Fruit fly (Drosophila melanogaster) whole organism, embryonic: ENCODE data around the gene vers.

Experiments
- Ada2b ChIP-seq: fragments of 200-800 bp; sonication (Bioruptor generic); IDR thresholded peaks from 2 replicates; pipeline ENCODE4 v1.3.6; 2022; ENCODE audit warnings: missing biosample characterization, missing genetic modification characterization
- Atf6 ChIP-seq: fragments of 200-800 bp; sonication (Bioruptor generic); IDR thresholded peaks from 2 replicates; pipeline ENCODE4 v1.3.6; 2022; ENCODE audit warnings: missing biosample characterization, missing genetic modification characterization
- BtbVII ChIP-seq: fragments of 200-800 bp; sonication (Bioruptor generic); optimal IDR thresholded peaks from 3 replicates; lab custom pipeline; 2017; ENCODE audit warnings: missing biosample characterization, mild to moderate bottlenecking, missing genetic modification characterization
- CG10979 ChIP-seq: fragments of 200-800 bp; sonication (Bioruptor generic); optimal IDR thresholded peaks from 2 replicates; lab custom pipeline; 2018; ENCODE audit warnings: missing biosample characterization, mild to moderate bottlenecking, missing genetic modification characterization, moderate library complexity
- CG11456 ChIP-seq: fragments of 200-800 bp; sonication (Bioruptor generic); IDR thresholded peaks from 3 replicates; pipeline ENCODE4 v1.3.6; 2022; ENCODE audit warnings: missing biosample characterization, missing genetic modification characterization
- CG12236 ChIP-seq: fragments of 200-800 bp; sonication (Bioruptor generic); optimal IDR thresholded peaks from 2 replicates; lab custom pipeline; 2016; ENCODE audit warnings: missing biosample characterization, missing genetic modification characterization
- CG12391 ChIP-seq: fragments of 200-800 bp; sonication (Bioruptor generic); optimal IDR thresholded peaks from 3 replicates; lab custom pipeline; 2018; ENCODE audit warnings: missing biosample characterization, mild to moderate bottlenecking, missing genetic modification characterization, moderate library complexity
- CG14710 ChIP-seq: fragments of 200-800 bp; sonication (Bioruptor generic); optimal IDR thresholded peaks from 3 replicates; lab custom pipeline; 2019; ENCODE audit warnings: missing biosample characterization, mild to moderate bottlenecking, missing genetic modification characterization, moderate library complexity
- CG14965 ChIP-seq: fragments of 200-800 bp; sonication (Bioruptor generic); optimal IDR thresholded peaks from 2 replicates; lab custom pipeline; 2016; ENCODE audit warnings: missing biosample characterization, missing genetic modification characterization, borderline replicate concordance
- CG1647 ChIP-seq: fragments of 200-800 bp; sonication (Bioruptor generic); optimal IDR thresholded peaks from 3 replicates; lab custom pipeline; 2016; ENCODE audit warnings: missing biosample characterization, missing genetic modification characterization
- CG16815 ChIP-seq: fragments of 200-800 bp; sonication (Bioruptor generic); optimal IDR thresholded peaks from 3 replicates; lab custom pipeline; 2017; ENCODE audit warnings: missing biosample characterization, mild to moderate bottlenecking, missing genetic modification characterization
- CG18262 ChIP-seq: fragments of 200-800 bp; optimal IDR thresholded peaks from 3 replicates; lab custom pipeline; 2019; ENCODE audit warnings: missing biosample characterization, mild to moderate bottlenecking, missing genetic modification characterization, moderate library complexity
- CG18599 ChIP-seq: fragments of 200-800 bp; sonication (Bioruptor generic); optimal IDR thresholded peaks from 3 replicates; lab custom pipeline; 2017; ENCODE audit warnings: missing biosample characterization, missing genetic modification characterization, mild to moderate bottlenecking, moderate library complexity, missing genetic modification reagents
- CG18764 ChIP-seq: fragments of 200-800 bp; sonication (Bioruptor generic); optimal IDR thresholded peaks from 3 replicates; lab custom pipeline; 2016; ENCODE audit warnings: missing biosample characterization, missing genetic modification characterization
- CG3163 ChIP-seq: fragments of 200-800 bp; sonication (Bioruptor generic); optimal IDR thresholded peaks from 3 replicates; lab custom pipeline; 2016; ENCODE audit warnings: missing biosample characterization, missing genetic modification characterization
- CG34422 ChIP-seq: fragments of 200-800 bp; sonication (Bioruptor generic); IDR thresholded peaks from 3 replicates; pipeline ENCODE4 v1.3.6; 2022; ENCODE audit warnings: missing biosample characterization, missing genetic modification characterization
- CG4282 ChIP-seq: fragments of 200-800 bp; sonication (Bioruptor generic); optimal IDR thresholded peaks from 2 replicates; lab custom pipeline; 2016; ENCODE audit warnings: missing biosample characterization, missing genetic modification characterization
- CG7839 ChIP-seq: fragments of 200-800 bp; sonication (Bioruptor generic); optimal IDR thresholded peaks from 3 replicates; lab custom pipeline; 2018; ENCODE audit warnings: missing biosample characterization, mild to moderate bottlenecking, missing genetic modification characterization, moderate library complexity
- CG8290 ChIP-seq, 3 experiments: fragments of 200-800 bp; sonication (Bioruptor generic); optimal IDR thresholded peaks; 2 replicates each; lab custom pipeline; 2016 to 2019; ENCODE audit warnings: missing biosample characterization in 3 of 3, missing genetic modification characterization in 3 of 3, mild to moderate bottlenecking in 2 of 3, moderate library complexity in 1 of 3
- CG8359 ChIP-seq: fragments of 200-800 bp; sonication (Bioruptor generic); optimal IDR thresholded peaks from 2 replicates; lab custom pipeline; 2017; ENCODE audit warnings: missing biosample characterization, mild to moderate bottlenecking, missing genetic modification characterization, borderline replicate concordance
- CG8478 ChIP-seq: fragments of >200 bp; optimal IDR thresholded peaks from 2 replicates; lab custom pipeline; 2018
- CG9727 ChIP-seq: fragments of 200-800 bp; sonication (Bioruptor generic); optimal IDR thresholded peaks from 3 replicates; lab custom pipeline; 2017; ENCODE audit warnings: missing biosample characterization, mild to moderate bottlenecking, missing genetic modification characterization
- Dad ChIP-seq: fragments of 200-800 bp; sonication (Bioruptor generic); optimal IDR thresholded peaks from 3 replicates; lab custom pipeline; 2016; ENCODE audit warnings: missing biosample characterization, missing genetic modification characterization
- Dfd ChIP-seq, 2 experiments: fragments of >200 bp; optimal IDR thresholded peaks; 2 replicates each; lab custom pipeline; 2017; ENCODE audit warnings: missing biosample characterization in 2 of 2, missing genetic modification characterization in 2 of 2
- Drgx ChIP-seq: fragments of 200-800 bp; sonication (Bioruptor generic); IDR thresholded peaks from 2 replicates; pipeline ENCODE4 v1.3.6; 2022; ENCODE audit warnings: missing biosample characterization, missing genetic modification characterization
- HLH3B ChIP-seq: fragments of 200-800 bp; sonication (Bioruptor generic); IDR thresholded peaks from 2 replicates; pipeline ENCODE4 v1.3.6; 2022; ENCODE audit warnings: missing biosample characterization, missing genetic modification characterization
- Hmr ChIP-seq: fragments of 200-800 bp; sonication (Bioruptor generic); optimal IDR thresholded peaks from 3 replicates; lab custom pipeline; 2017; ENCODE audit warnings: mild to moderate bottlenecking, missing biosample characterization, missing genetic modification reagents, missing genetic modification characterization
- Hr3 ChIP-seq: fragments of 200-800 bp; sonication (Bioruptor generic); optimal IDR thresholded peaks from 3 replicates; lab custom pipeline; 2016; ENCODE audit warnings: missing biosample characterization, missing genetic modification characterization
- MTF-1 ChIP-seq: fragments of 200-800 bp; sonication (Bioruptor generic); optimal IDR thresholded peaks from 2 replicates; lab custom pipeline; 2018; ENCODE audit warnings: missing biosample characterization, mild to moderate bottlenecking, missing genetic modification characterization, borderline replicate concordance
- Mad ChIP-seq: fragments of 200-800 bp; sonication (Bioruptor generic); optimal IDR thresholded peaks from 2 replicates; lab custom pipeline; 2016; ENCODE audit warnings: missing biosample characterization, missing genetic modification characterization
- Nf-YB ChIP-seq: fragments of 200-800 bp; sonication (Bioruptor generic); optimal IDR thresholded peaks from 3 replicates; lab custom pipeline; 2019; ENCODE audit warnings: missing biosample characterization, mild to moderate bottlenecking, missing genetic modification characterization, moderate library complexity
- Pdp1 ChIP-seq, 2 experiments: fragments of 200-800 bp; sonication (Bioruptor generic); optimal IDR thresholded peaks; 3 replicates each; lab custom pipeline; 2016; ENCODE audit warnings: missing biosample characterization in 2 of 2, missing genetic modification characterization in 2 of 2, mild to moderate bottlenecking in 1 of 2, moderate library complexity in 1 of 2
- Scr ChIP-seq: fragments of 200-800 bp; sonication (Bioruptor generic); IDR thresholded peaks from 2 replicates; pipeline ENCODE4 v1.3.6; 2022; ENCODE audit warnings: missing biosample characterization, missing genetic modification characterization; ENCODE audit not compliant: partially characterized antibody
- Six4 ChIP-seq: fragments of 200-800 bp; sonication (Bioruptor generic); optimal IDR thresholded peaks from 2 replicates; lab custom pipeline; 2016; ENCODE audit warnings: missing biosample characterization, missing genetic modification characterization
- ato ChIP-seq: fragments of 200-800 bp; sonication (Bioruptor generic); IDR thresholded peaks from 2 replicates; pipeline ENCODE4 v1.3.6; 2022; ENCODE audit warnings: missing biosample characterization, missing genetic modification characterization; ENCODE audit not compliant: partially characterized antibody
- bowl ChIP-seq: fragments of 200-800 bp; sonication (Bioruptor generic); IDR thresholded peaks from 2 replicates; pipeline ENCODE4 v1.3.6; 2022; ENCODE audit warnings: missing biosample characterization, missing genetic modification characterization
- dati ChIP-seq: fragments of 200-800 bp; sonication (Bioruptor generic); IDR thresholded peaks from 2 replicates; pipeline ENCODE4 v1.3.6; 2022; ENCODE audit warnings: missing biosample characterization, missing genetic modification characterization
- dmrt99B ChIP-seq: fragments of 200-800 bp; sonication (Bioruptor generic); optimal IDR thresholded peaks from 2 replicates; lab custom pipeline; 2018; ENCODE audit warnings: missing biosample characterization, mild to moderate bottlenecking, missing genetic modification characterization, moderate library complexity
- gsb-n ChIP-seq: fragments of 200-800 bp; sonication (Bioruptor generic); optimal IDR thresholded peaks from 3 replicates; lab custom pipeline; 2018; ENCODE audit warnings: missing biosample characterization, mild to moderate bottlenecking, missing genetic modification characterization
- ind ChIP-seq: fragments of 200-800 bp; sonication (Bioruptor generic); optimal IDR thresholded peaks from 3 replicates; lab custom pipeline; 2016; ENCODE audit warnings: missing biosample characterization, missing genetic modification characterization
- kah ChIP-seq: fragments of 200-800 bp; sonication (Bioruptor generic); optimal IDR thresholded peaks from 2 replicates; lab custom pipeline; 2018; ENCODE audit warnings: missing biosample characterization, mild to moderate bottlenecking, missing genetic modification characterization
- lab ChIP-seq: fragments of 200-800 bp; sonication (Bioruptor generic); optimal IDR thresholded peaks from 3 replicates; lab custom pipeline; 2017; ENCODE audit warnings: missing biosample characterization, missing genetic modification characterization, mild to moderate bottlenecking, moderate library complexity, missing genetic modification reagents
- lmd ChIP-seq: fragments of 200-800 bp; sonication (Bioruptor generic); IDR thresholded peaks from 2 replicates; pipeline ENCODE4 v1.3.6; 2022; ENCODE audit warnings: missing biosample characterization, missing genetic modification characterization
- nom ChIP-seq: fragments of 200-800 bp; sonication (Bioruptor generic); optimal IDR thresholded peaks from 2 replicates; lab custom pipeline; 2017; ENCODE audit warnings: missing biosample characterization, missing genetic modification characterization, mild to moderate bottlenecking, moderate library complexity, missing genetic modification reagents
- odd ChIP-seq: fragments of 200-800 bp; sonication (Bioruptor generic); optimal IDR thresholded peaks from 2 replicates; lab custom pipeline; 2017; ENCODE audit warnings: missing biosample characterization, mild to moderate bottlenecking, missing genetic modification characterization
- schlank ChIP-seq: fragments of 200-800 bp; sonication (Bioruptor generic); optimal IDR thresholded peaks from 2 replicates; lab custom pipeline; 2018; ENCODE audit warnings: missing biosample characterization, mild to moderate bottlenecking, missing genetic modification characterization
- ttk ChIP-seq: fragments of 200-800 bp; sonication (Bioruptor generic); IDR thresholded peaks from 2 replicates; pipeline ENCODE4 v2.1.2; 2022; ENCODE audit warnings: missing biosample characterization, missing genetic modification characterization

vers gene

dm6 chr3L:12138113-12138899 lies 22.4 kb downstream of the vers start, which contains the start of the genes ND-SGDH and RhoGAP68F (continued):
- TF ChIP-seq kah (GFP tag; lab: Kevin White, UChicago) = no peak
- TF ChIP-seq CG11456 = no peak; the same call in 2 of the 3 replicates
- no peak for TF ChIP-seq CG14965 (GFP tag; lab: Kevin White, UChicago)
- TF ChIP-seq Hr3 (GFP tag; lab: Kevin White, UChicago) = peak; percentile 81
- TF ChIP-seq odd (GFP tag; lab: Kevin White, UChicago) = no peak
- TF ChIP-seq Atf6 (GFP tag; lab: Robert Waterston, UW) = peak; percentile 37; the same call in 1 of the 2 replicates
- TF ChIP-seq CG4282 (GFP tag; lab: Kevin White, UChicago) = peak; percentile 20
- TF ChIP-seq ttk (GFP tag; lab: Robert Waterston, UW) = peak; percentile 49; the same call in 1 of the 2 replicates
- TF ChIP-seq dmrt99B (tag; lab: Kevin White, UChicago) = peak; percentile 67
- peak; percentile 83 for TF ChIP-seq ind
- TF ChIP-seq nom (GFP tag; lab: Kevin White, UChicago) = no peak
- peak; percentile 73 for TF ChIP-seq CG16815 (GFP tag; lab: Kevin White, UChicago)
- no peak for TF ChIP-seq CG12236 (GFP tag; lab: Kevin White, UChicago)
- peak; percentile 80 for TF ChIP-seq Hmr (GFP tag; lab: Kevin White, UChicago)
- peak; percentile 43 for TF ChIP-seq Ada2b (GFP tag; lab: Robert Waterston, UW)
- peak; percentile 98 for TF ChIP-seq Scr (GFP tag; lab: Robert Waterston, UW)
- peak; percentile 67 for TF ChIP-seq gsb-n (tag; lab: Kevin White, UChicago)
- TF ChIP-seq CG8290 (GFP tag; optimal IDR thresholded peaks at IDR 0.05; lab: Kevin White, UChicago) = peak; percentile 40
- TF ChIP-seq CG8290 (tag; optimal IDR thresholded peaks at IDR 0.05; lab: Kevin White, UChicago) = peak; percentile 56 to 58
- TF ChIP-seq schlank (tag; lab: Kevin White, UChicago) = no peak
- TF ChIP-seq, all 482 proteins: peak for 348

- no peak for TF ChIP-seq Dfd (GFP tag; optimal IDR thresholded peaks at IDR 0.05; lab: Kevin White, UChicago)
- no peak for TF ChIP-seq dati (GFP tag; lab: Robert Waterston, UW)
- no peak for TF ChIP-seq Mad (GFP tag; lab: Kevin White, UChicago)
- TF ChIP-seq lmd (GFP tag; lab: Robert Waterston, UW) = peak; percentile 45; the same call in 1 of the 2 replicates
- TF ChIP-seq Nf-YB (GFP tag; lab: Kevin White, UChicago) = no peak
- peak; percentile 61 for TF ChIP-seq Drgx (GFP tag; lab: Robert Waterston, UW)
- peak; percentile 27 for TF ChIP-seq CG12391 (tag; lab: Kevin White, UChicago)
- peak; percentile 70 for TF ChIP-seq lab
- 0 out of 2 replicates have a peak, but pooled peaks have one; percentile 44 for TF ChIP-seq ttk (GFP tag; lab: Robert Waterston, UW)
- peak; percentile 38 to 40 for TF ChIP-seq Pdp1 (GFP tag; optimal IDR thresholded peaks at IDR 0.05; lab: Kevin White, UChicago)
- peak; percentile 54; the same call in 2 of the 3 replicates for TF ChIP-seq CG34422
- TF ChIP-seq CG8359 (GFP tag; lab: Kevin White, UChicago) = no peak
- no peak for TF ChIP-seq CG18764 (GFP tag; lab: Kevin White, UChicago)
- no peak for TF ChIP-seq CG8478 (lab: Kevin White, UChicago)
- no peak for TF ChIP-seq BtbVII (GFP tag; lab: Kevin White, UChicago)
- peak; percentile 44 for TF ChIP-seq CG18262 (tag; lab: Kevin White, UChicago)
- peak; percentile 70 for TF ChIP-seq CG7839 (tag; lab: Kevin White, UChicago)
- peak; percentile 7 for TF ChIP-seq CG1647 (GFP tag; lab: Kevin White, UChicago)
- no peak for TF ChIP-seq ato (GFP tag; lab: Robert Waterston, UW)
- peak; percentile 41 for TF ChIP-seq CG10979 (tag; lab: Kevin White, UChicago)
- peak; percentile 44 for TF ChIP-seq CG9727
- TF ChIP-seq MTF-1 (GFP tag; lab: Kevin White, UChicago) = no peak
- TF ChIP-seq Six4 (GFP tag; lab: Kevin White, UChicago) = no peak
- TF ChIP-seq HLH3B (GFP tag; lab: Robert Waterston, UW) = no peak
- TF ChIP-seq CG14710 (tag; lab: Kevin White, UChicago) = peak; percentile 17
- peak; percentile 5 for TF ChIP-seq Dad (GFP tag; lab: Kevin White, UChicago)
- TF ChIP-seq CG3163 = no peak
- no peak for TF ChIP-seq bowl (GFP tag; lab: Robert Waterston, UW)
- TF ChIP-seq CG18599 (GFP tag; lab: Kevin White, UChicago) = peak; percentile 61
Measured at dm6 chr3L:12139232-12139698, 23.4 kb downstream of the vers start.
